Worm (Caenorhabditis elegans): ENCODE results near the gene W02F12.4.

W02F12.4 gene

ce11 chrV:6668741-6669140, 38.0 kb downstream of the W02F12.4 start, which contains the start of gene str-180:
Gene str-180, minus strand, starts transcription at chrV:6668841.
- TF ChIP-seq ztf-4 (tag; optimal IDR thresholded peaks at IDR 0.05) (no peak), skn-1 (tag; optimal IDR thresholded peaks at IDR 0.05) (no peak), ztf-1 (GFP tag; conservative IDR thresholded peaks at IDR 0.05) (no peak), aly-2 (tag; optimal IDR thresholded peaks at IDR 0.05) (no peak), nhr-237 (tag; optimal IDR thresholded peaks at IDR 0.05) (no peak), nhr-6 (tag; optimal IDR thresholded peaks at IDR 0.05) (no peak), nhr-25 (tag; optimal IDR thresholded peaks at IDR 0.05) (no peak), lsy-2 (tag; optimal IDR thresholded peaks at IDR 0.05) (no peak), lin-39 (tag; optimal IDR thresholded peaks at IDR 0.05) (no peak), ZK546.5 (tag; optimal IDR thresholded peaks at IDR 0.05) (no peak), nhr-129 (tag; optimal IDR thresholded peaks at IDR 0.05) (no peak), snpc-4 (tag; optimal IDR thresholded peaks at IDR 0.05) (no peak), ceh-82 (tag; optimal IDR thresholded peaks at IDR 0.05) (no peak), gmeb-1 (tag; optimal IDR thresholded peaks at IDR 0.05) (no peak)

- TF ChIP-seq aly-2 (tag; optimal IDR thresholded peaks at IDR 0.05) (no peak), sma-9 (GFP tag; optimal IDR thresholded peaks at IDR 0.05) (peak; percentile 40), sma-9 (tag; optimal IDR thresholded peaks at IDR 0.05) (no peak), nhr-10 (tag; optimal IDR thresholded peaks at IDR 0.05) (no peak), fos-1 (tag; optimal IDR thresholded peaks at IDR 0.05) (peak; percentile 23), ceh-16 (tag; optimal IDR thresholded peaks at IDR 0.05) (no peak), gmeb-1 (tag; optimal IDR thresholded peaks at IDR 0.05) (no peak), unc-62 (GFP tag; optimal IDR thresholded peaks at IDR 0.05) (no peak)
Observed at ce11 chrV:6666557-6666956, 40.2 kb downstream of the W02F12.4 start.

- TF ChIP-seq sma-9 (GFP tag; optimal IDR thresholded peaks at IDR 0.05) = peak; percentile 82
- TF ChIP-seq sma-9 (tag; optimal IDR thresholded peaks at IDR 0.05) = no peak
- TF ChIP-seq mab-5 (tag; optimal IDR thresholded peaks at IDR 0.05) = no peak
- TF ChIP-seq ztf-11 (tag; optimal IDR thresholded peaks at IDR 0.05) = no peak
- TF ChIP-seq unc-55 (GFP tag; optimal IDR thresholded peaks at IDR 0.05) = no peak
- peak; percentile 31 for TF ChIP-seq fos-1 (tag; optimal IDR thresholded peaks at IDR 0.05)
- no peak for TF ChIP-seq nhr-23 (tag; optimal IDR thresholded peaks at IDR 0.05)
- TF ChIP-seq ceh-16 (tag; optimal IDR thresholded peaks at IDR 0.05) = no peak
- TF ChIP-seq nhr-6 (tag; optimal IDR thresholded peaks at IDR 0.05) = no peak
- no peak for TF ChIP-seq C34F6.9 (tag; optimal IDR thresholded peaks at IDR 0.05)
- TF ChIP-seq mbf-1 (tag; optimal IDR thresholded peaks at IDR 0.05) = no peak
- TF ChIP-seq blmp-1 (tag; optimal IDR thresholded peaks at IDR 0.05; ENCODE audit: insufficient read depth) = no peak
- no peak for TF ChIP-seq dmd-4 (tag; optimal IDR thresholded peaks at IDR 0.05)
- no peak for TF ChIP-seq unc-39 (tag; optimal IDR thresholded peaks at IDR 0.05)
- no peak for TF ChIP-seq alr-1 (tag; optimal IDR thresholded peaks at IDR 0.05)
Observed at ce11 chrV:6665751-6666150, 41.0 kb downstream of the W02F12.4 start, which contains the start of gene pmp-5. Gene pmp-5, minus strand, starts transcription at chrV:6665813.

ce11 chrV:6662505-6662904, 44.2 kb downstream of the W02F12.4 start:
- TF ChIP-seq lin-13 (GFP tag; optimal IDR thresholded peaks at IDR 0.05) (no peak), nhr-129 (tag; optimal IDR thresholded peaks at IDR 0.05) (no peak), ztf-1 (GFP tag; conservative IDR thresholded peaks at IDR 0.05) (no peak), lin-39 (tag; optimal IDR thresholded peaks at IDR 0.05) (no peak), unc-55 (GFP tag; optimal IDR thresholded peaks at IDR 0.05) (no peak), sma-9 (GFP tag; optimal IDR thresholded peaks at IDR 0.05) (no peak), sma-9 (tag; optimal IDR thresholded peaks at IDR 0.05) (no peak), crh-2 (tag; optimal IDR thresholded peaks at IDR 0.05) (no peak), ztf-11 (tag; optimal IDR thresholded peaks at IDR 0.05) (no peak), F13H6.1 (tag; optimal IDR thresholded peaks at IDR 0.05) (no peak)

- peak; percentile 39 for TF ChIP-seq unc-55 (GFP tag; optimal IDR thresholded peaks at IDR 0.05)
- no peak for TF ChIP-seq nhr-11 (tag; optimal IDR thresholded peaks at IDR 0.05)
- TF ChIP-seq C34F6.9 (tag; optimal IDR thresholded peaks at IDR 0.05) = peak; percentile 49
- TF ChIP-seq crh-2 (tag; optimal IDR thresholded peaks at IDR 0.05) = peak; percentile 3
- TF ChIP-seq nhr-129 (tag; optimal IDR thresholded peaks at IDR 0.05) = no peak
- peak; percentile 15 for TF ChIP-seq F13H6.1 (tag; optimal IDR thresholded peaks at IDR 0.05)
- TF ChIP-seq unc-62 (GFP tag; optimal IDR thresholded peaks at IDR 0.05) = no peak
- no peak for TF ChIP-seq ama-1 (optimal IDR thresholded peaks at IDR 0.05)
- TF ChIP-seq lsy-2 (tag; optimal IDR thresholded peaks at IDR 0.05) = peak in 1 of 2 experiments; percentile 21
- no peak for TF ChIP-seq sem-4 (tag; optimal IDR thresholded peaks at IDR 0.05)
- TF ChIP-seq sma-3 (GFP tag; optimal IDR thresholded peaks at IDR 0.05) = no peak
- TF ChIP-seq elt-3 (tag; optimal IDR thresholded peaks at IDR 0.05) = no peak
- TF ChIP-seq lin-39 (tag; optimal IDR thresholded peaks at IDR 0.05) = no peak
- TF ChIP-seq sma-9 (GFP tag; optimal IDR thresholded peaks at IDR 0.05) = peak; percentile 19
- no peak for TF ChIP-seq sma-9 (tag; optimal IDR thresholded peaks at IDR 0.05)
Observed at ce11 chrV:6661658-6662057, 45.1 kb downstream of the W02F12.4 start.

Measured in whole organism, L2 larva.